Worm (Caenorhabditis elegans) whole organism, L3 larva: ENCODE measurements around the gene M05D6.3.

Experiments used
- R02D3.7 ChIP-seq: fragments of 150-350 bp; optimal IDR thresholded peaks from 2 replicates; lab custom pipeline; 2014; ENCODE audit warnings: missing biosample characterization, missing genetic modification characterization
- ceh-82 ChIP-seq: fragments of 150-350 bp; optimal IDR thresholded peaks from 2 replicates; lab custom pipeline; 2014; ENCODE audit warnings: missing biosample characterization, missing genetic modification characterization
- egl-5 ChIP-seq: fragments of 150-350 bp; optimal IDR thresholded peaks from 2 replicates; lab custom pipeline; 2017; ENCODE audit warnings: missing biosample characterization, missing genetic modification reagents, missing genetic modification characterization, inconsistent platforms
- elt-2 ChIP-seq: sonication (generic microtip); optimal IDR thresholded peaks from 2 replicates; lab custom pipeline; 2016; ENCODE audit warnings: missing genetic modification reagents, mild to moderate bottlenecking, missing genetic modification characterization, missing compliant biosample characterization
- jun-1 ChIP-seq: fragments of 150-350 bp; optimal IDR thresholded peaks from 2 replicates; lab custom pipeline; 2014; ENCODE audit warnings: missing biosample characterization, missing genetic modification reagents, missing genetic modification characterization
- nfya-1 ChIP-seq: sonication (generic microtip); optimal IDR thresholded peaks from 2 replicates; lab custom pipeline; 2017; ENCODE audit warnings: missing genetic modification characterization, mild to moderate bottlenecking, missing compliant biosample characterization, antibody characterized with exemption, moderate library complexity; ENCODE audit not compliant: insufficient read depth
- nhr-11 ChIP-seq: fragments of 150-350 bp; optimal IDR thresholded peaks from 2 replicates; lab custom pipeline; 2014; ENCODE audit warnings: missing biosample characterization, missing genetic modification characterization
- nhr-23 ChIP-seq: fragments of 150-350 bp; optimal IDR thresholded peaks from 2 replicates; lab custom pipeline; 2014; ENCODE audit warnings: missing biosample characterization, missing genetic modification reagents, missing genetic modification characterization
- nhr-43 ChIP-seq: sonication (generic microtip); optimal IDR thresholded peaks from 2 replicates; lab custom pipeline; 2016; ENCODE audit warnings: mild to moderate bottlenecking, missing genetic modification characterization, missing compliant biosample characterization; ENCODE audit not compliant: poor library complexity, severe bottlenecking

DNA sequence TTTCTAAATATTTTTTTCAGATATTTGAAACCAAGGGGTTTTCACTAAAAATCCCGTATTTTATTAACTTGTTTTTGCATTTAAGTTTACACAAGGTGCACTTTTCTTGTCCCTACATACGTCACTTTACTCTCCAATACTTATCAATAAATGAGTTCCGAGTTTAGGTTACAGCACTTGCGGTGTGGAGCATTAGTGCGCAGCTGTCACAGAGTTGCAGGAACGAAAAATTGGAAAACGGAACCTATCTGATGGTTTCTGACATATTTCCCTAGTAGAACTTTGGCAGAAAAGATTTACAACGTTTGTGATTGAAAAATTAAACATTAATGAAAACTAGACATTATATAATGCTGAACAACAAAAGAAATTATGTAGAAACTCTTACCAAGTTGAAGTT lies 22.6 kb downstream of the M05D6.3 start:
- TF ChIP-seq elt-2 (tag; lab: Kevin White, UChicago): no peak
- no peak for TF ChIP-seq egl-5
- no peak for TF ChIP-seq nhr-23 (tag; lab: Kevin White, UChicago)
- TF ChIP-seq nhr-11: no peak
- no peak for TF ChIP-seq nfya-1
- no peak for TF ChIP-seq nhr-43
- no peak for TF ChIP-seq ceh-82 (tag; lab: Kevin White, UChicago)
- no peak for TF ChIP-seq R02D3.7 (tag; lab: Kevin White, UChicago)
- TF ChIP-seq jun-1 (tag; lab: Kevin White, UChicago): no peak
